Worm (Caenorhabditis elegans) whole organism, L2 larva: ENCODE results near the gene ZK354.9.
"Not testable (repeated sequence)": the region's sequence is repeated elsewhere in the genome, so short reads cannot be mapped to it uniquely, and the experiment has no call there.

Experiments used
- F13H6.1 ChIP-seq: sonication (generic microtip); optimal IDR thresholded peaks from 2 replicates; lab custom pipeline; 2016; ENCODE audit warnings: missing genetic modification characterization, missing compliant biosample characterization
- R02D3.7 ChIP-seq: fragments of 150-350 bp; optimal IDR thresholded peaks from 2 replicates; lab custom pipeline; 2014; ENCODE audit warnings: missing biosample characterization, missing genetic modification characterization
- Y55F3AM.14 ChIP-seq: fragments of 200-800 bp; sonication (Bioruptor generic); optimal IDR thresholded peaks from 2 replicates; lab custom pipeline; 2018; ENCODE audit warnings: mild to moderate bottlenecking, missing genetic modification characterization, missing compliant biosample characterization
- ZK546.5 ChIP-seq: sonication (generic microtip); optimal IDR thresholded peaks from 2 replicates; lab custom pipeline; 2017; ENCODE audit warnings: missing biosample characterization, missing genetic modification characterization
- alr-1 ChIP-seq: fragments of 150-350 bp; optimal IDR thresholded peaks from 2 replicates; lab custom pipeline; 2014; ENCODE audit warnings: missing biosample characterization, missing genetic modification characterization
- aly-2 ChIP-seq: fragments of 150-350 bp; optimal IDR thresholded peaks from 2 replicates; lab custom pipeline; 2014; ENCODE audit warnings: missing biosample characterization, missing genetic modification characterization
- ama-1 ChIP-seq: fragments of 150-350 bp; optimal IDR thresholded peaks from 2 replicates; lab custom pipeline; 2018; ENCODE audit warnings: inconsistent platforms
- ceh-16 ChIP-seq: fragments of 150-350 bp; optimal IDR thresholded peaks from 2 replicates; lab custom pipeline; 2014; ENCODE audit warnings: missing biosample characterization, missing genetic modification characterization
- ceh-82 ChIP-seq: fragments of 150-350 bp; optimal IDR thresholded peaks from 2 replicates; lab custom pipeline; 2014; ENCODE audit warnings: missing biosample characterization, missing genetic modification characterization
- crh-2 ChIP-seq: sonication (generic microtip); optimal IDR thresholded peaks from 2 replicates; lab custom pipeline; 2017; ENCODE audit warnings: missing biosample characterization, missing genetic modification characterization
- dmd-4 ChIP-seq: sonication (generic microtip); optimal IDR thresholded peaks from 2 replicates; lab custom pipeline; 2017; ENCODE audit warnings: missing biosample characterization, missing genetic modification characterization
- egl-27 ChIP-seq: sonication (generic microtip); optimal IDR thresholded peaks from 3 replicates; lab custom pipeline; 2017; ENCODE audit warnings: missing biosample characterization, missing genetic modification reagents, missing genetic modification characterization
- elt-3 ChIP-seq: sonication (generic microtip); optimal IDR thresholded peaks from 2 replicates; lab custom pipeline; 2017; ENCODE audit warnings: missing biosample characterization, missing genetic modification characterization
- lin-11 ChIP-seq: fragments of 150-350 bp; sonication (generic microtip); optimal IDR thresholded peaks from 2 replicates; lab custom pipeline; 2014; ENCODE audit warnings: missing biosample characterization, missing genetic modification characterization, inconsistent platforms, mixed read lengths
- lin-39 ChIP-seq: fragments of 150-350 bp; optimal IDR thresholded peaks from 2 replicates; lab custom pipeline; 2014; ENCODE audit warnings: missing biosample characterization, missing genetic modification reagents, missing genetic modification characterization
- lsy-2 ChIP-seq, 2 experiments: fragments of 150-350 bp in 1 of 2; sonication (generic microtip) in 1 of 2; optimal IDR thresholded peaks; 2 replicates each; lab custom pipeline; 2014 to 2017; ENCODE audit warnings: missing biosample characterization in 2 of 2, missing genetic modification characterization in 2 of 2
- mab-5 ChIP-seq: fragments of 150-350 bp; optimal IDR thresholded peaks from 2 replicates; lab custom pipeline; 2014; ENCODE audit warnings: missing biosample characterization, missing genetic modification characterization
- mbf-1 ChIP-seq: sonication (generic microtip); optimal IDR thresholded peaks from 2 replicates; lab custom pipeline; 2017; ENCODE audit warnings: missing biosample characterization, missing genetic modification characterization
- mdl-1 ChIP-seq, 2 experiments: fragments of 150-350 bp in 1 of 2; sonication (generic microtip) in 1 of 2; optimal IDR thresholded peaks; 2 replicates each; lab custom pipeline; 2017; ENCODE audit warnings: missing biosample characterization in 2 of 2, missing genetic modification characterization in 2 of 2
- nhr-129 ChIP-seq: fragments of 150-350 bp; optimal IDR thresholded peaks from 2 replicates; lab custom pipeline; 2014; ENCODE audit warnings: missing biosample characterization, missing genetic modification characterization
- nhr-21 ChIP-seq: fragments of 150-350 bp; optimal IDR thresholded peaks from 2 replicates; lab custom pipeline; 2014; ENCODE audit warnings: missing biosample characterization, missing genetic modification characterization
- nhr-25 ChIP-seq: fragments of 150-350 bp; sonication (generic microtip); optimal IDR thresholded peaks from 3 replicates; lab custom pipeline; 2014; ENCODE audit warnings: missing biosample characterization, missing genetic modification characterization
- nhr-6 ChIP-seq: fragments of 150-350 bp; optimal IDR thresholded peaks from 2 replicates; lab custom pipeline; 2014; ENCODE audit warnings: missing biosample characterization, missing genetic modification characterization
- nhr-77 ChIP-seq: fragments of 150-350 bp; optimal IDR thresholded peaks from 2 replicates; lab custom pipeline; 2014; ENCODE audit warnings: missing biosample characterization, missing genetic modification characterization
- peb-1 ChIP-seq: fragments of 150-350 bp; optimal IDR thresholded peaks from 2 replicates; lab custom pipeline; 2014; ENCODE audit warnings: missing biosample characterization, missing genetic modification characterization
- sem-4 ChIP-seq: fragments of 150-350 bp; optimal IDR thresholded peaks from 2 replicates; lab custom pipeline; 2014; ENCODE audit warnings: missing biosample characterization, missing genetic modification reagents, missing genetic modification characterization
- skn-1 ChIP-seq: sonication (generic microtip); optimal IDR thresholded peaks from 2 replicates; lab custom pipeline; 2017; ENCODE audit warnings: missing biosample characterization, missing genetic modification characterization
- sma-9 ChIP-seq, 2 experiments: fragments of 150-350 bp in 1 of 2; sonication (generic microtip) in 1 of 2; optimal IDR thresholded peaks; 2 replicates each; lab custom pipeline; 2014 to 2016; ENCODE audit warnings: missing genetic modification characterization in 2 of 2, mild to moderate bottlenecking in 1 of 2, missing biosample characterization in 1 of 2, missing compliant biosample characterization in 1 of 2, missing genetic modification reagents in 1 of 2, moderate library complexity in 1 of 2
- snpc-4 ChIP-seq: fragments of 150-350 bp; optimal IDR thresholded peaks from 2 replicates; lab custom pipeline; 2014; ENCODE audit warnings: missing biosample characterization, missing genetic modification characterization
- unc-39 ChIP-seq: fragments of 150-350 bp; optimal IDR thresholded peaks from 2 replicates; lab custom pipeline; 2014; ENCODE audit warnings: missing biosample characterization, missing genetic modification characterization
- unc-62 ChIP-seq: fragments of 150-350 bp; optimal IDR thresholded peaks from 2 replicates; lab custom pipeline; 2014; ENCODE audit warnings: missing biosample characterization, missing genetic modification reagents, missing genetic modification characterization
- ztf-1 ChIP-seq: fragments of 200-800 bp; sonication (Bioruptor generic); conservative IDR thresholded peaks from 2 replicates; pipeline ENCODE4 v1.3.6; 2022; ENCODE audit warnings: missing genetic modification characterization, missing compliant biosample characterization
- ztf-4 ChIP-seq: fragments of 150-350 bp; optimal IDR thresholded peaks from 2 replicates; lab custom pipeline; 2014; ENCODE audit warnings: missing biosample characterization, missing genetic modification characterization

ZK354.9 gene

DNA sequence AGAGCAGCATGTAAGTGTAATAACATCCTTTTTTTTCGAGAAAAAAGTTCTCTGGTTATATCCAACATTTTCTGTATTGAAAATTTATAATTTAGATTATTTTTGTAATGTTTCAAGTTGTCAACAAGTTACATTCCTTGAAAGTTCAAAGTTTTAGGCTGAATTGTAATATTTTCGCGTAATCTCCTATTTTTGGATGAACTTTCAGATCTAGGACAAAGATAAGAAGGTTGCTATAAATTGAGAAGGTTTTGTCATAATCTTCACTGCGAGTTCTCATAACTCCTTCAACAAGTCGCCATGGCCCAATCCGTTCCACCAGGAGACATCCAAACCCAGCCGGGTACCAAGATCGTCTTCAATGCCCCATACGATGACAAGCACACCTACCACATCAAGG, 8.3 kb upstream of the ZK354.9 start, which contains the start of gene msp-65:
Gene msp-65, plus strand, starts transcription at position 301 of the 400 bp plus-strand sequence.
- TF ChIP-seq nhr-6 (tag; lab: Kevin White, UChicago); R02D3.7 (tag; lab: Kevin White, UChicago); Y55F3AM.14 (GFP tag; lab: Kevin White, UChicago): not testable (repeated sequence)

DNA sequence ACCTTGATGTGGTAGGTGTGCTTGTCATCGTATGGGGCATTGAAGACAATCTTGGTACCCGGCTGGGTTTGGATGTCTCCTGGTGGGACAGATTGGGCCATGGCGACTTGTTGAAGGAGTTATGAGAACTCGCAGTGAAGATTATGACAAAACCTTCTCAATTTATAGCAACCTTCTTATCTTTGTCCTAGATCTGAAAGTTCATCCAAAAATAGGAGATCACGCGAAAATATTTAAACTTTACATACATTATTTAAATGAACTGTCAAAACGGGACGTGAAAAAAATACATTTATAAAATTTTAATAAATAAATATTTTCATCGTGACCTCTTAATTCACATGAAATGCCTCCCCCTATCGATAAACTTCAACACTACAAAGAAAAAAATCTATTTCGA, 5.1 kb upstream of the ZK354.9 start, which contains the start of the genes msp-59 and ZK354.2:
Gene msp-59, minus strand, starts transcription at position 101 of the 400 bp plus-strand sequence.
Gene ZK354.2, plus strand, starts transcription at position 395 of the 400 bp plus-strand sequence.
- not testable (repeated sequence) for TF ChIP-seq F13H6.1; nhr-77 (tag; lab: Kevin White, UChicago); nhr-129

DNA sequence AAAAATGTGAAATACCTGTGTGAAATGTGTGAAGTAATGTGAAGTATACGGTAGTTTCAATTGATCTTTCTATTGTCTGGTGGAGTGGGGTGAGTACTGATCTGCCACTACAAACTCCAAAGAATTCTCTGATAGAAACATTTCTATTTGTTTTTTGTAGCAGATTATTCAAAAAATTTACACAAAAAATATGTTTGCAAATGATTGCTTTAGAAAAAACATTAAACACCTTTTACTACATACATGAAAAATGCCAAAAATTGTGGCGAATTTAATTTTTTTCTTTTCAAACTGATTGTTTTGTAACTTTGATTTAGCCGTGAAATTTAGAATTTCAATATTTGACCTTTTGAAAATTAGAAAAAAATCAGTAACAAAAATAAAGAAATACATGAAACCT, 1.8 kb upstream of the ZK354.9 start, which contains the start of gene ZK354.3:
Gene ZK354.3, plus strand, starts transcription at position 301 of the 400 bp plus-strand sequence.
- TF ChIP-seq snpc-4 (no peak), ZK546.5 (tag; lab: Kevin White, UChicago) (no peak), ceh-16 (tag; lab: Kevin White, UChicago) (no peak), aly-2 (tag; lab: Kevin White, UChicago) (no peak), ztf-1 (GFP tag; lab: Robert Waterston, UW) (no peak), lsy-2 (tag; optimal IDR thresholded peaks at IDR 0.05; lab: Kevin White, UChicago) (no peak), lin-11 (tag; lab: Kevin White, UChicago) (no peak)

DNA sequence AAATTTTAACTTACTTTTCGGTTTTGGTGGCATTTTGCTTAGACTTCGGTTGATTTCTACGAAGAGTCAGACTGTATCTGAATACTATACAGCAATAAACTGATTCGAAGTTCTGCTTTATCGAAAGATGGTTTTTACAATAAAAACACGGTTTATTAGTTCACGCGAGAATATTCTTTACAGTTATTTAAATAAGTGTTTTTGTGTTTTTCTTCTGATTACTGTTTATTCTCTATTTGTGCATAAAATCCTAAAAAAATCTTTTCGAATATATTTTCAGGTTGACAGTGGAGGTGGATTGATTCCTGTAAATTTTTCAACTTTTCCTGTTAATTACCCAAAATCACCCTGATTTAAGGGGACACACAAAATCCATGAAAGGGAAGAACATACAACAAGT, 1.9 kb downstream of the ZK354.9 start, which contains the start of gene ZK354.8:
Gene ZK354.8, minus strand, starts transcription at position 101 of the 400 bp plus-strand sequence.
- TF ChIP-seq nhr-25 (tag; lab: Kevin White, UChicago) (no peak), ceh-82 (tag; lab: Kevin White, UChicago) (no peak), ceh-16 (tag; lab: Kevin White, UChicago) (no peak), lin-39 (tag; lab: Kevin White, UChicago) (no peak), ztf-1 (GFP tag; lab: Robert Waterston, UW) (no peak), sem-4 (tag; lab: Kevin White, UChicago) (no peak)

DNA sequence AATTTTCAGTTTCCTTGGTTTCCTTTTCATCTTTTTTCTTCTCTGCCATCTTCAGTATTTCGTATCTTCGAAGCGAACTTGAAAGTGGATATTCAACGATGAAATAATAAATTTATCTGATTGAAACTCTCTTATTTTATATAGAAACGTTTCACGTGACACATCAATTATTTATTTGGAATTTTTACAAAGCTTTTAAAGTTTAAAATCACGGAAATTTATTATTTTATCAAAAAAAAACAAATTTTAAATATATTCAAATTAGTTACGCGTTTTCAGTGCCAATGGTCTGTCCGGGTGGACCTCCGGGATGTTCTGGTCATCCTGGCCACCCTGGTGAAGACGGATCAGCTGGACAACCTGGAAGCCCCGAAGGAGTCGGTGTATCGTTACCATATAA, 4.9 kb downstream of the ZK354.9 start, which contains the start of gene ZK354.7:
Gene ZK354.7, minus strand, starts transcription at position 101 of the 400 bp plus-strand sequence.
- TF ChIP-seq skn-1: no peak
- TF ChIP-seq mdl-1 (tag; optimal IDR thresholded peaks at IDR 0.05; lab: Kevin White, UChicago): no peak
- TF ChIP-seq dmd-4 (tag; lab: Kevin White, UChicago): no peak
- no peak for TF ChIP-seq snpc-4
- no peak for TF ChIP-seq mbf-1 (tag; lab: Kevin White, UChicago)
- TF ChIP-seq ZK546.5 (tag; lab: Kevin White, UChicago): no peak
- TF ChIP-seq sem-4 (tag; lab: Kevin White, UChicago): no peak
- TF ChIP-seq ceh-16 (tag; lab: Kevin White, UChicago): no peak

DNA sequence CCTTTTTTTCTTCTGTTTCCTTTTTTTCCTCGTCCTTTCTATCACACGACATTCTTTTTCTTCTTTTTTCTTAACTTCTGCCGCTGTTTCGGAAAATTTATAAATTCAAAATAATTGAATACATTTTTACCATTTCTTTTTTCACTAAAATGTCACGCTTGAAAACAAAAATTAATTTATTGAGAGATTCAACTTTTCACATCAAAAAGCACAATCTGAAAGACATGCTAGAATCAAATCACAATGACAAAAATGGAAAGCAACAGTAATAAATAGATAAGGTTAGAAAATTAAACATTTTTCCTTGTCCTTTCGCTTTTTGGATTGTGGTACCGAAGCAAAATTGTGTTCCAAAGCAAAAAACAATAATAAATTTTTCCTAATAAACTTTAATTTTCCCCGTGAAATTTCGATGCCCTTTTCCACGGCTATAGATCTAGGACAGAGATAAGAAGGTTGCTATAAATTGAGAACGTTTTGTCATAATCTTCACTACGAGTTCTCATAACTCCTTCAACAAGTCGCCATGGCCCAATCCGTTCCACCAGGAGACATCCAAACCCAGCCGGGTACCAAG, 10.4 kb downstream of the ZK354.9 start, which contains the start of the genes ZK354.6 and msp-113:
Gene ZK354.6, minus strand, starts transcription at position 101 of the 577 bp plus-strand sequence.
Gene msp-113, plus strand, starts transcription at position 527 of the 577 bp plus-strand sequence.
- TF ChIP-seq unc-39: no peak
- no peak for TF ChIP-seq nhr-25 (tag; lab: Kevin White, UChicago)
- TF ChIP-seq ztf-4: no peak
- no peak for TF ChIP-seq elt-3 (tag; lab: Kevin White, UChicago)
- no peak for TF ChIP-seq egl-27
- TF ChIP-seq mab-5 (tag; lab: Kevin White, UChicago): no peak
- TF ChIP-seq nhr-6 (tag; lab: Kevin White, UChicago): no peak
- no peak for TF ChIP-seq sma-9 (GFP tag; optimal IDR thresholded peaks at IDR 0.05; lab: Kevin White, UChicago)
- TF ChIP-seq sma-9 (tag; optimal IDR thresholded peaks at IDR 0.05; lab: Kevin White, UChicago): no peak
- TF ChIP-seq peb-1 (tag; lab: Kevin White, UChicago): no peak
- TF ChIP-seq crh-2 (tag; lab: Kevin White, UChicago): no peak
- TF ChIP-seq ceh-82 (tag; lab: Kevin White, UChicago): no peak
- TF ChIP-seq aly-2 (tag; lab: Kevin White, UChicago): no peak
- no peak for TF ChIP-seq ama-1 (lab: Kevin White, UChicago)
- no peak for TF ChIP-seq nhr-21 (tag; lab: Kevin White, UChicago)
- no peak for TF ChIP-seq alr-1 (tag; lab: Kevin White, UChicago)
- TF ChIP-seq unc-62 (GFP tag; lab: Kevin White, UChicago): no peak
